Worm (Caenorhabditis elegans) whole organism, young adult: Measurements from ENCODE around the gene C16C8.5.

Experiments used
- B0019.2 ChIP-seq: fragments of 200-800 bp; sonication (Bioruptor generic); conservative IDR thresholded peaks from 2 replicates; pipeline ENCODE4 v1.3.6; 2022; ENCODE audit warnings: missing genetic modification reagents, missing genetic modification characterization, missing compliant biosample characterization
- C17E4.6 ChIP-seq: fragments of 200-800 bp; sonication (Bioruptor generic); IDR thresholded peaks from 2 replicates; pipeline ENCODE4 v1.3.6; 2022; ENCODE audit warnings: missing genetic modification reagents, missing genetic modification characterization, missing compliant biosample characterization
- D2030.7 ChIP-seq: fragments of 200-800 bp; sonication (Bioruptor generic); IDR thresholded peaks from 2 replicates; pipeline ENCODE4 v1.3.6; 2022; ENCODE audit warnings: missing genetic modification reagents, missing genetic modification characterization, missing compliant biosample characterization
- F10E7.11 ChIP-seq: sonication (generic microtip); optimal IDR thresholded peaks from 2 replicates; lab custom pipeline; 2017; ENCODE audit warnings: mild to moderate bottlenecking, missing genetic modification characterization, moderate library complexity, missing compliant biosample characterization
- F22D6.2 ChIP-seq: sonication (generic microtip); optimal IDR thresholded peaks from 2 replicates; lab custom pipeline; 2016; ENCODE audit warnings: mild to moderate bottlenecking, missing genetic modification characterization, missing compliant biosample characterization
- K12H6.12 ChIP-seq: fragments of 200-800 bp; sonication (Bioruptor generic); optimal IDR thresholded peaks from 2 replicates; lab custom pipeline; 2018; ENCODE audit warnings: mild to moderate bottlenecking, missing genetic modification characterization, missing compliant biosample characterization
- akir-1 ChIP-seq: fragments of 200-800 bp; sonication (Bioruptor generic); optimal IDR thresholded peaks from 2 replicates; lab custom pipeline; 2018; ENCODE audit warnings: mild to moderate bottlenecking, missing genetic modification characterization, moderate library complexity, missing compliant biosample characterization
- ama-1 ChIP-seq, 3 experiments: fragments of 150-350 bp in 1 of 3; sonication (generic microtip) in 2 of 3; optimal IDR thresholded peaks; 2 replicates each; lab custom pipeline; 2014 to 2018; ENCODE audit warnings: missing biosample characterization in 2 of 3, missing genetic modification characterization in 2 of 3, missing genetic modification reagents in 2 of 3
- attf-6 ChIP-seq: fragments of 200-800 bp; sonication (Bioruptor generic); IDR thresholded peaks from 2 replicates; pipeline ENCODE4 v1.3.6; 2022; ENCODE audit warnings: missing genetic modification reagents, missing genetic modification characterization, missing compliant biosample characterization
- ceh-27 ChIP-seq: fragments of 200-800 bp; sonication (Bioruptor generic); optimal IDR thresholded peaks from 2 replicates; lab custom pipeline; 2018; ENCODE audit warnings: mild to moderate bottlenecking, missing genetic modification characterization, moderate library complexity, missing compliant biosample characterization
- ceh-40 ChIP-seq: fragments of 200-800 bp; sonication (Bioruptor generic); IDR thresholded peaks from 2 replicates; pipeline ENCODE4 v1.3.6; 2022; ENCODE audit warnings: missing genetic modification characterization, missing compliant biosample characterization
- dox-1 ChIP-seq: fragments of 200-800 bp; sonication (Bioruptor generic); IDR thresholded peaks from 2 replicates; pipeline ENCODE4 v1.3.6; 2022; ENCODE audit warnings: missing genetic modification reagents, missing genetic modification characterization, missing compliant biosample characterization
- egrh-3 ChIP-seq: fragments of 200-800 bp; sonication (Bioruptor generic); IDR thresholded peaks from 2 replicates; pipeline ENCODE4 v1.3.6; 2022; ENCODE audit warnings: missing genetic modification reagents, missing genetic modification characterization, missing compliant biosample characterization
- fkh-3 ChIP-seq: sonication (generic microtip); optimal IDR thresholded peaks from 2 replicates; lab custom pipeline; 2016; ENCODE audit warnings: mild to moderate bottlenecking, missing genetic modification characterization, missing compliant biosample characterization
- hlh-12 ChIP-seq: sonication (generic microtip); optimal IDR thresholded peaks from 2 replicates; lab custom pipeline; 2016; ENCODE audit warnings: missing genetic modification characterization, missing compliant biosample characterization
- hmg-1.2 ChIP-seq: fragments of 200-800 bp; sonication (Bioruptor generic); IDR thresholded peaks from 2 replicates; pipeline ENCODE4 v1.3.6; 2022; ENCODE audit warnings: missing genetic modification reagents, missing genetic modification characterization, missing compliant biosample characterization
- hrde-1 ChIP-seq: sonication (generic microtip); optimal IDR thresholded peaks from 2 replicates; lab custom pipeline; 2016; ENCODE audit warnings: missing genetic modification characterization, mild to moderate bottlenecking, missing compliant biosample characterization, moderate library complexity, missing genotype, missing genetic modification reagents, borderline replicate concordance
- let-526 ChIP-seq: fragments of 200-800 bp; sonication (Bioruptor generic); IDR thresholded peaks from 2 replicates; pipeline ENCODE4 v1.3.6; 2022; ENCODE audit warnings: missing genetic modification reagents, missing genetic modification characterization, missing compliant biosample characterization
- lin-35 ChIP-seq, 3 experiments: fragments of 150-350 bp in 2 of 3; sonication (generic microtip) in 1 of 3; optimal IDR thresholded peaks; 2 replicates each; lab custom pipeline; 2014 to 2018; ENCODE audit warnings: missing biosample characterization in 3 of 3, missing genetic modification characterization in 3 of 3, missing genetic modification reagents in 3 of 3
- lsy-27 ChIP-seq: sonication (generic microtip); optimal IDR thresholded peaks from 2 replicates; lab custom pipeline; 2017; ENCODE audit warnings: missing genetic modification characterization, mild to moderate bottlenecking, missing compliant biosample characterization, antibody characterized with exemption, missing genotype, borderline replicate concordance; ENCODE audit not compliant: insufficient read depth
- madf-6 ChIP-seq: fragments of 200-800 bp; sonication (Bioruptor generic); IDR thresholded peaks from 2 replicates; pipeline ENCODE4 v1.3.6; 2022; ENCODE audit warnings: missing genetic modification reagents, missing genetic modification characterization, missing compliant biosample characterization
- mel-28 ChIP-seq: sonication (generic microtip); optimal IDR thresholded peaks from 2 replicates; lab custom pipeline; 2016; ENCODE audit warnings: borderline replicate concordance, mild to moderate bottlenecking, missing genetic modification characterization, missing compliant biosample characterization
- nhr-80 ChIP-seq: sonication (generic microtip); optimal IDR thresholded peaks from 2 replicates; lab custom pipeline; 2016; ENCODE audit warnings: missing genetic modification characterization, missing compliant biosample characterization
- rcor-1 ChIP-seq: fragments of 200-800 bp; sonication (Bioruptor generic); IDR thresholded peaks from 2 replicates; pipeline ENCODE4 v1.3.6; 2022; ENCODE audit warnings: missing genetic modification reagents, missing genetic modification characterization, missing compliant biosample characterization
- rec-8 ChIP-seq, 2 experiments: sonication (generic microtip); optimal IDR thresholded peaks; 2 replicates each; lab custom pipeline; 2016; ENCODE audit warnings: mild to moderate bottlenecking in 2 of 2, missing genetic modification characterization in 2 of 2, missing genetic modification reagents in 2 of 2, missing genotype in 2 of 2, missing biosample characterization in 1 of 2, missing compliant biosample characterization in 1 of 2, moderate library complexity in 1 of 2
- snpc-1.1 ChIP-seq: sonication (generic microtip); optimal IDR thresholded peaks from 2 replicates; lab custom pipeline; 2017; ENCODE audit warnings: missing genetic modification characterization, mild to moderate bottlenecking, missing compliant biosample characterization, antibody characterized with exemption, moderate library complexity, missing genotype, missing genetic modification reagents; ENCODE audit not compliant: insufficient read depth
- snpc-1.3 ChIP-seq: sonication (generic microtip); optimal IDR thresholded peaks from 2 replicates; lab custom pipeline; 2017; ENCODE audit warnings: missing genetic modification characterization, mild to moderate bottlenecking, missing compliant biosample characterization, antibody characterized with exemption, moderate library complexity, missing genotype, missing genetic modification reagents; ENCODE audit not compliant: insufficient read depth
- snpc-3.4 ChIP-seq: sonication (generic microtip); optimal IDR thresholded peaks from 2 replicates; lab custom pipeline; 2017; ENCODE audit warnings: missing genetic modification characterization, mild to moderate bottlenecking, missing compliant biosample characterization, antibody characterized with exemption, moderate library complexity, missing genotype, missing genetic modification reagents
- tbx-9 ChIP-seq: sonication (generic microtip); optimal IDR thresholded peaks from 2 replicates; lab custom pipeline; 2016; ENCODE audit warnings: borderline replicate concordance, missing genetic modification characterization, inconsistent platforms, missing compliant biosample characterization
- unc-130 ChIP-seq: sonication (generic microtip); optimal IDR thresholded peaks from 2 replicates; lab custom pipeline; 2016; ENCODE audit warnings: missing genetic modification reagents, missing genetic modification characterization, missing compliant biosample characterization
- unc-62 ChIP-seq: fragments of 150-350 bp; optimal IDR thresholded peaks from 2 replicates; lab custom pipeline; 2014; ENCODE audit warnings: missing biosample characterization, missing genetic modification reagents, missing genetic modification characterization
- ztf-25 ChIP-seq: fragments of 200-800 bp; sonication (Bioruptor generic); IDR thresholded peaks from 2 replicates; pipeline ENCODE4 v1.3.6; 2022; ENCODE audit warnings: missing genetic modification reagents, missing genetic modification characterization, missing compliant biosample characterization
- ztf-28 ChIP-seq: fragments of 200-800 bp; sonication (Bioruptor generic); IDR thresholded peaks from 2 replicates; pipeline ENCODE4 v1.3.6; 2022; ENCODE audit warnings: missing genetic modification reagents, missing genetic modification characterization, missing compliant biosample characterization
- ztf-6 ChIP-seq: fragments of 200-800 bp; sonication (Bioruptor generic); IDR thresholded peaks from 2 replicates; pipeline ENCODE4 v1.3.6; 2022; ENCODE audit warnings: missing genetic modification reagents, missing genetic modification characterization, missing compliant biosample characterization

The C16C8.5 gene

ce11 chrII:3481584-3481983, 36.4 kb upstream of the C16C8.5 start, which contains the start of gene Y49F6B.8:
Gene Y49F6B.8 (minus strand): TSS chrII:3481684.
- TF ChIP-seq lsy-27 (tag; lab: Kevin White, UChicago) (no peak), rec-8 (tag; optimal IDR thresholded peaks at IDR 0.05; lab: Kevin White, UChicago) (no peak), B0019.2 (no peak), nhr-80 (tag; lab: Kevin White, UChicago) (no peak), hrde-1 (tag; lab: Kevin White, UChicago) (no peak), dox-1 (GFP tag; lab: Robert Waterston, UW) (no peak), ztf-28 (GFP tag; lab: Robert Waterston, UW) (no peak), mel-28 (tag; lab: Kevin White, UChicago) (no peak), fkh-3 (tag; lab: Kevin White, UChicago) (no peak), hlh-12 (tag; lab: Kevin White, UChicago) (no peak), ceh-40 (no peak), rcor-1 (GFP tag; lab: Robert Waterston, UW) (no peak), hmg-1.2 (no peak), snpc-1.3 (tag; lab: Kevin White, UChicago) (no peak), snpc-3.4 (tag; lab: Kevin White, UChicago) (no peak), tbx-9 (tag; lab: Kevin White, UChicago) (no peak), K12H6.12 (tag; lab: Kevin White, UChicago) (no peak), ceh-27 (GFP tag; lab: Kevin White, UChicago) (no peak), let-526 (GFP tag; lab: Robert Waterston, UW) (no peak), F10E7.11 (no peak)

- TF ChIP-seq hlh-12 (tag; lab: Kevin White, UChicago) (no peak), egrh-3 (GFP tag; lab: Robert Waterston, UW) (no peak), snpc-1.1 (tag; lab: Kevin White, UChicago) (no peak), lin-35 (GFP tag; optimal IDR thresholded peaks at IDR 0.05; lab: Kevin White, UChicago) (no peak)
Observed at ce11 chrII:3477171-3477570, 32.0 kb upstream of the C16C8.5 start, which contains the start of gene fbxb-104. Gene fbxb-104 (minus strand): TSS chrII:3477271.

ce11 chrII:3476536-3476935, 31.4 kb upstream of the C16C8.5 start:
- TF ChIP-seq ztf-6 (no peak), unc-130 (GFP tag; lab: Kevin White, UChicago) (no peak), D2030.7 (GFP tag; lab: Robert Waterston, UW) (no peak), attf-6 (GFP tag; lab: Robert Waterston, UW) (no peak), madf-6 (GFP tag; lab: Robert Waterston, UW) (no peak), akir-1 (no peak), C17E4.6 (GFP tag; lab: Robert Waterston, UW) (no peak), unc-62 (GFP tag; lab: Kevin White, UChicago) (no peak)

DNA sequence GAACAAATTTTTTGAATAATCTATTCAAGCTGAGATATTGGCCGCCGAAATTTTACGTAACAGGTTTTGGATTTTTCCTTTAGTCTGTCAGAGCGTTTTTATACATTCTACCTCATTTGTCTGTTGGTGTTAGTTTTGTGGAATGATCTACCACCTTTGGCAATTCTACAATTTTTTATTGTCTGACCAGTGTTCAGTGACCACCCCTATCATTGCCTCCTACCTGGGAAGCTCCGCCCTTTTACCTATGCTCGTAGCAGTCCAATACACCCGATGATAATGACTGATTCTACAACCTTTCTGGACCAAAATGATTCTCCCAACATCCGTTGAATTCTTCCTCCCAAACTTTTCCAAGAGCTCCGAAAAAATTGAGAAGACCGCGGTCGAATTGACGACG, 28.6 kb upstream of the C16C8.5 start, which contains the start of gene sdz-32:
Gene sdz-32, plus strand, starts transcription at position 301 of the 400 bp plus-strand sequence.
- TF ChIP-seq ama-1 (optimal IDR thresholded peaks at IDR 0.05; lab: Kevin White, UChicago) (no peak), ama-1 (GFP tag; optimal IDR thresholded peaks at IDR 0.05; lab: Kevin White, UChicago) (no peak), ztf-25 (no peak), F10E7.11 (no peak), hlh-12 (tag; lab: Kevin White, UChicago) (no peak), attf-6 (GFP tag; lab: Robert Waterston, UW) (no peak), F22D6.2 (tag; lab: Kevin White, UChicago) (no peak)
